Worm (Caenorhabditis elegans) whole organism, L1 larva: Measurements from ENCODE around the gene E01G4.5.
A peak's percentile ranks its signal among the peaks of the same experiment; 100 is the strongest.

Source experiments
- C04F5.9 ChIP-seq: sonication (generic microtip); optimal IDR thresholded peaks from 2 replicates; lab custom pipeline; 2016; ENCODE audit warnings: missing genetic modification characterization, missing compliant biosample characterization
- C16A3.4 ChIP-seq: fragments of 150-350 bp; optimal IDR thresholded peaks from 2 replicates; lab custom pipeline; 2014; ENCODE audit warnings: missing biosample characterization, missing genetic modification characterization
- C34B4.2 ChIP-seq: sonication (generic microtip); optimal IDR thresholded peaks from 2 replicates; lab custom pipeline; 2017; ENCODE audit warnings: mild to moderate bottlenecking, missing genetic modification characterization, missing compliant biosample characterization
- aly-2 ChIP-seq: fragments of 150-350 bp; optimal IDR thresholded peaks from 2 replicates; lab custom pipeline; 2014; ENCODE audit warnings: missing biosample characterization, missing genetic modification characterization
- ama-1 ChIP-seq: fragments of 150-350 bp; optimal IDR thresholded peaks from 2 replicates; lab custom pipeline; 2014
- blmp-1 ChIP-seq: fragments of 150-350 bp; optimal IDR thresholded peaks from 2 replicates; lab custom pipeline; 2014; ENCODE audit warnings: missing biosample characterization, missing genetic modification characterization
- ceh-82 ChIP-seq, 3 experiments: fragments of 150-350 bp in 1 of 3; sonication (generic microtip) in 2 of 3; optimal IDR thresholded peaks; 2 replicates each; lab custom pipeline; 2014 to 2017; ENCODE audit warnings: missing biosample characterization in 3 of 3, missing genetic modification characterization in 3 of 3
- ceh-88 ChIP-seq: fragments of 200-800 bp; sonication (Bioruptor generic); IDR thresholded peaks from 2 replicates; pipeline ENCODE4 v1.3.6; 2022; ENCODE audit warnings: missing genetic modification characterization, missing compliant biosample characterization
- ceh-90 ChIP-seq: sonication (generic microtip); optimal IDR thresholded peaks from 2 replicates; lab custom pipeline; 2016; ENCODE audit warnings: missing genetic modification characterization, missing compliant biosample characterization
- ces-1 ChIP-seq: fragments of 150-350 bp; optimal IDR thresholded peaks from 2 replicates; lab custom pipeline; 2014; ENCODE audit warnings: missing biosample characterization, missing genetic modification reagents, missing genetic modification characterization
- dpl-1 ChIP-seq, 3 experiments: fragments of 150-350 bp in 2 of 3; sonication (generic microtip) in 1 of 3; optimal IDR thresholded peaks; 2 replicates each; lab custom pipeline; 2014 to 2017; ENCODE audit warnings: missing biosample characterization in 3 of 3, missing genetic modification characterization in 3 of 3, missing genetic modification reagents in 3 of 3
- efl-1 ChIP-seq, 4 experiments: fragments of 150-350 bp; optimal IDR thresholded peaks in 3 of 4; peaks in 1 of 4; 1 replicate in 1 of 4; 2 replicates in 3 of 4; lab custom pipeline; 2014; ENCODE audit warnings: missing biosample characterization in 2 of 4, missing genetic modification characterization in 2 of 4, missing genetic modification reagents in 2 of 4
- egl-27 ChIP-seq, 2 experiments: fragments of 150-350 bp in 1 of 2; sonication (generic microtip); optimal IDR thresholded peaks; 3 replicates each; lab custom pipeline; 2017 to 2018; ENCODE audit warnings: missing biosample characterization in 2 of 2, missing genetic modification characterization in 2 of 2, missing genetic modification reagents in 2 of 2
- elt-2 ChIP-seq: sonication (generic microtip); optimal IDR thresholded peaks from 2 replicates; lab custom pipeline; 2016; ENCODE audit warnings: missing genetic modification characterization, mild to moderate bottlenecking, inconsistent platforms, missing compliant biosample characterization, missing genetic modification reagents
- elt-3 ChIP-seq, 6 experiments: fragments of 150-350 bp in 1 of 6; sonication (generic microtip); optimal IDR thresholded peaks; 2 replicates each; lab custom pipeline; 2017 to 2018; ENCODE audit warnings: missing biosample characterization in 6 of 6, missing genetic modification characterization in 6 of 6, inconsistent platforms in 1 of 6
- ets-5 ChIP-seq: fragments of 200-800 bp; sonication (Bioruptor generic); IDR thresholded peaks from 2 replicates; pipeline ENCODE4 v1.3.6; 2022; ENCODE audit warnings: missing genetic modification characterization, missing compliant biosample characterization
- fkh-8 ChIP-seq: sonication (generic microtip); optimal IDR thresholded peaks from 2 replicates; lab custom pipeline; 2016; ENCODE audit warnings: mild to moderate bottlenecking, missing genetic modification characterization, missing compliant biosample characterization
- fos-1 ChIP-seq: fragments of 150-350 bp; optimal IDR thresholded peaks from 2 replicates; lab custom pipeline; 2014; ENCODE audit warnings: missing biosample characterization, missing genetic modification characterization
- isw-1 ChIP-seq: fragments of 200-800 bp; sonication (Bioruptor generic); IDR thresholded peaks from 2 replicates; pipeline ENCODE4 v1.3.6; 2022; ENCODE audit warnings: missing genetic modification characterization, missing compliant biosample characterization
- jun-1 ChIP-seq: fragments of 150-350 bp; optimal IDR thresholded peaks from 2 replicates; lab custom pipeline; 2014; ENCODE audit warnings: missing biosample characterization, missing genetic modification reagents, missing genetic modification characterization
- lin-13 ChIP-seq: fragments of 150-350 bp; optimal IDR thresholded peaks from 2 replicates; lab custom pipeline; 2014; ENCODE audit warnings: missing biosample characterization, missing genetic modification reagents, missing genetic modification characterization
- lin-14 ChIP-seq: fragments of 200-800 bp; sonication (Bioruptor generic); optimal IDR thresholded peaks from 2 replicates; lab custom pipeline; 2018; ENCODE audit warnings: mild to moderate bottlenecking, missing genetic modification characterization, moderate library complexity, missing compliant biosample characterization
- lin-35 ChIP-seq, 2 experiments: fragments of 150-350 bp; optimal IDR thresholded peaks; 2 replicates each; lab custom pipeline; 2014; ENCODE audit warnings: missing biosample characterization in 2 of 2, missing genetic modification characterization in 2 of 2, missing genetic modification reagents in 2 of 2
- lin-39 ChIP-seq: fragments of 150-350 bp; optimal IDR thresholded peaks from 2 replicates; lab custom pipeline; 2014; ENCODE audit warnings: missing biosample characterization, missing genetic modification reagents, missing genetic modification characterization
- lir-3 ChIP-seq: sonication (generic microtip); optimal IDR thresholded peaks from 2 replicates; lab custom pipeline; 2016; ENCODE audit warnings: mild to moderate bottlenecking, missing genetic modification characterization, moderate library complexity, missing compliant biosample characterization; ENCODE audit not compliant: poor library complexity
- lsy-2 ChIP-seq, 2 experiments: fragments of 150-350 bp; optimal IDR thresholded peaks; 2 replicates each; lab custom pipeline; 2014; ENCODE audit warnings: missing biosample characterization in 2 of 2, missing genetic modification characterization in 2 of 2
- mdl-1 ChIP-seq, 2 experiments: fragments of 150-350 bp; optimal IDR thresholded peaks; 2 replicates each; lab custom pipeline; 2014 to 2017; ENCODE audit warnings: missing biosample characterization in 2 of 2, missing genetic modification characterization in 2 of 2, inconsistent platforms in 1 of 2
- nhr-11 ChIP-seq: fragments of 150-350 bp; optimal IDR thresholded peaks from 2 replicates; lab custom pipeline; 2014; ENCODE audit warnings: missing biosample characterization, missing genetic modification characterization
- nhr-12 ChIP-seq: sonication (generic microtip); optimal IDR thresholded peaks from 2 replicates; lab custom pipeline; 2017; ENCODE audit warnings: missing biosample characterization, missing genetic modification characterization
- nhr-28 ChIP-seq: fragments of 150-350 bp; optimal IDR thresholded peaks from 2 replicates; lab custom pipeline; 2014; ENCODE audit warnings: missing biosample characterization, missing genetic modification characterization
- nhr-47 ChIP-seq: sonication (generic microtip); optimal IDR thresholded peaks from 2 replicates; lab custom pipeline; 2016; ENCODE audit warnings: mild to moderate bottlenecking, missing genetic modification characterization, moderate library complexity, missing compliant biosample characterization
- nhr-71 ChIP-seq: sonication (generic microtip); optimal IDR thresholded peaks from 2 replicates; lab custom pipeline; 2016; ENCODE audit warnings: mild to moderate bottlenecking, missing genetic modification characterization, moderate library complexity, missing compliant biosample characterization
- nhr-77 ChIP-seq: fragments of 150-350 bp; optimal IDR thresholded peaks from 2 replicates; lab custom pipeline; 2014; ENCODE audit warnings: missing biosample characterization, missing genetic modification characterization
- nhr-84 ChIP-seq: sonication (generic microtip); optimal IDR thresholded peaks from 2 replicates; lab custom pipeline; 2017; ENCODE audit warnings: missing biosample characterization, missing genetic modification characterization
- nhr-85 ChIP-seq: sonication (generic microtip); peaks from one replicate; lab custom pipeline; 2016; ENCODE audit warnings: missing genetic modification characterization, inconsistent platforms, missing compliant biosample characterization
- pqm-1 ChIP-seq: sonication (generic microtip); optimal IDR thresholded peaks from 3 replicates; lab custom pipeline; 2017; ENCODE audit warnings: missing biosample characterization, missing genetic modification characterization
- snpc-4 ChIP-seq: fragments of 150-350 bp; optimal IDR thresholded peaks from 2 replicates; lab custom pipeline; 2014; ENCODE audit warnings: missing biosample characterization, missing genetic modification characterization
- snu-23 ChIP-seq: sonication (generic microtip); optimal IDR thresholded peaks from 2 replicates; lab custom pipeline; 2016; ENCODE audit warnings: missing genetic modification characterization, missing compliant biosample characterization
- sox-4 ChIP-seq: sonication (generic microtip); optimal IDR thresholded peaks from 2 replicates; lab custom pipeline; 2016; ENCODE audit warnings: missing genetic modification characterization, missing compliant biosample characterization
- sptf-1 ChIP-seq: fragments of 150-350 bp; optimal IDR thresholded peaks from 2 replicates; lab custom pipeline; 2014; ENCODE audit warnings: missing biosample characterization, missing genetic modification characterization
- sup-37 ChIP-seq: fragments of 200-800 bp; sonication (Bioruptor generic); optimal IDR thresholded peaks from 2 replicates; lab custom pipeline; 2018; ENCODE audit warnings: mild to moderate bottlenecking, missing genetic modification characterization, missing compliant biosample characterization
- tlp-1 ChIP-seq: fragments of 150-350 bp; optimal IDR thresholded peaks from 2 replicates; lab custom pipeline; 2014; ENCODE audit warnings: missing biosample characterization, missing genetic modification characterization
- unc-130 ChIP-seq: fragments of 150-350 bp; optimal IDR thresholded peaks from 2 replicates; lab custom pipeline; 2017; ENCODE audit warnings: missing biosample characterization, missing genetic modification characterization, inconsistent platforms
- unc-30 ChIP-seq: sonication (generic microtip); optimal IDR thresholded peaks from 2 replicates; lab custom pipeline; 2017; ENCODE audit warnings: missing biosample characterization, missing genetic modification characterization
- unc-86 ChIP-seq: sonication (generic microtip); optimal IDR thresholded peaks from 2 replicates; lab custom pipeline; 2016; ENCODE audit warnings: missing genetic modification characterization, missing compliant biosample characterization
- zag-1 ChIP-seq: fragments of 150-350 bp; optimal IDR thresholded peaks from 2 replicates; lab custom pipeline; 2014; ENCODE audit warnings: missing biosample characterization, missing genetic modification characterization
- ztf-11 ChIP-seq, 2 experiments: sonication (generic microtip); optimal IDR thresholded peaks; 2 replicates each; lab custom pipeline; 2016 to 2017; ENCODE audit warnings: missing genetic modification characterization in 2 of 2, missing biosample characterization in 1 of 2, missing compliant biosample characterization in 1 of 2
- ztf-4 ChIP-seq: fragments of 150-350 bp; optimal IDR thresholded peaks from 2 replicates; lab custom pipeline; 2014; ENCODE audit warnings: missing biosample characterization, missing genetic modification characterization

The E01G4.5 gene

DNA sequence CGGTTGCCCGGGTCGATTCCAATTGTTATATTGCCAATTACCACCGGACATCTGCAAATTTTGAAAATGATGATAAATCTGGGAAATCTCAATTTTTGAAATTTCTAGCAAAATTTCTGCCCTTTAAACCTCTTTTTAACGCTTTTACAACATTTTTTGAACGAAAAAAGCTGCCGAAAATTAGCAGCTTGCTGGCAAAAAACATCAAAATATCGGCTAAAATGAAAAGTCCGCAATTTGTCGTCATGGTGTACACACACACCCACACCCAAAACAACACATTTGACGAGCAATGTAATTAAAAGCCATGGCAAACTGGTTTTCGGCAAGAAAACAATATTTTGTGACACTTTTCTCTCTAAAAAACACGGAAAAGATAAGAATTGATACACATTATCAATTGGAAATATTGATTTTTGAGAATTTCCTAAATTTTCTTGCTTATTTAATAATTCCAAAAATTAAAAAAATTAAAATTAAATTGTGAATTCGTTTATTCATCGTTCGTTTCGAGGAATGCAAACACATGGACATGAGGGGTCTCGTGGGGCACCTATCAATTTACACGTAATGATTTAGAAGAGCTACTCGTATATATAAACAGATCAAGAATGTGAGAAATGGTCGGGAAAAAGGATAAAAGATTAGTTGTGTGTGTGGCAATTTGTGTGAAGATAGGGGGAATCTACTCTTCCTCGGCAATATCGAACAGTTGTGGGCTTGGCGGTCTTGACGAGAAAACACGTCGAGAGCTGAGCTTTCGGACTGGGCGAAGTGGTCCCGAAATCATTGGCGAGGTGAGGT lies 11.4 kb upstream of the E01G4.5 start, which contains the start of gene pqn-27 (continued):
- TF ChIP-seq nhr-71 (tag; lab: Kevin White, UChicago) (peak; percentile 81), snpc-4 (tag; lab: Kevin White, UChicago) (peak; percentile 23), elt-2 (tag; lab: Kevin White, UChicago) (peak; percentile 56), C34B4.2 (no peak), ces-1 (GFP tag; lab: Kevin White, UChicago) (no peak), ceh-88 (GFP tag; lab: Robert Waterston, UW) (no peak), ztf-11 (tag; optimal IDR thresholded peaks at IDR 0.05; lab: Kevin White, UChicago) (no peak), fos-1 (tag; lab: Kevin White, UChicago) (peak; percentile 47), nhr-12 (peak; percentile 10), lin-35 (GFP tag; optimal IDR thresholded peaks at IDR 0.05; lab: Kevin White, UChicago) (peak; percentile 39 to 70), unc-130 (tag; lab: Kevin White, UChicago) (peak; percentile 33), isw-1 (GFP tag; lab: Robert Waterston, UW) (0 out of 2 replicates have a peak, but pooled peaks have one; percentile 4), aly-2 (peak; percentile 10), ama-1 (peak; percentile 96), ztf-4 (tag; lab: Kevin White, UChicago) (peak; percentile 93), lin-13 (GFP tag; lab: Kevin White, UChicago) (peak; percentile 44)

DNA sequence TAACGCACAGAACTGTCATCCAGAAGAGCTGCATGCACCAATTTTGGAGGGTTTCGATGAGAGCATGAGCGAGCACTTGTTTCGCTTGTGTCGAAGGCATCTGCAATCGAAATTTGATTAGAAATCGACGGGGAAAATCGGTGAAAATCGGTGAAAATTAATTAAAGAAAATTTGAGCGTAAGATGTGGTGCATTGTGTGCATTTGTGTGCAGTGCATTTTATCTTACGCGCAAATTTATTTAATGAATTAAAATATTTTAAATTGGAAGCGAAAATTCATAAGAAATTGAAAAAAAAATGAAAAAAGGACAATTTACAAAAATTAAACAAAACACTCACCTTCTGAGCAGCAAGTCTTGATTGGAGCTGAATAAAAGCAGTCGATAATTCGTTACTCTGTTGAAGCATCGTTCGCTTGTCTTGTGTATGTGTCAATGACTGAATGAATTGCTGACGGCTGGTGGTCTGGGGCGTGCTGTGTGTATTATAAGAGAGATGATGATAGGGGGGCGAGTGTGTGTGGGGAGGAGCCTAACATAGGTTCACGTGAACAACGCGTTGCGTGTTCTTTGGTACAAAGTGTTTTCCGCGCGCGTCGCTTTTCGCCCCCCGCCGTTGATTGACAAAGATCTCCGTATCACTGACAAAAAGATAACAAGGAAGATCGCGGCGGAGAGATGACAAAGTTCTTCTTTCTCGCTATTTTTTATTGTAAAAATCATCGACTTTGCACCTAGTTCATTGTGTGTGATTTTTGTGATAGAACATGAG lies 10.4 kb upstream of the E01G4.5 start:
- TF ChIP-seq mdl-1 (tag; optimal IDR thresholded peaks at IDR 0.05; lab: Kevin White, UChicago) (peak in 1 of 2 experiments; percentile 92), snu-23 (GFP tag; lab: Kevin White, UChicago) (peak; percentile 89), sptf-1 (tag; lab: Kevin White, UChicago) (no peak), nhr-28 (tag; lab: Kevin White, UChicago) (no peak), tlp-1 (tag; lab: Kevin White, UChicago) (no peak), sox-4 (tag; lab: Kevin White, UChicago) (peak; percentile 40), ets-5 (GFP tag; lab: Robert Waterston, UW) (no peak), unc-30 (tag; lab: Kevin White, UChicago) (no peak), lin-39 (tag; lab: Kevin White, UChicago) (no peak), unc-86 (tag; lab: Kevin White, UChicago) (no peak), lsy-2 (tag; optimal IDR thresholded peaks at IDR 0.05; lab: Kevin White, UChicago) (peak; percentile 47 to 67), nhr-84 (tag; lab: Kevin White, UChicago) (no peak), dpl-1 (GFP tag; optimal IDR thresholded peaks at IDR 0.05; lab: Kevin White, UChicago) (peak; percentile 10 to 45 (median 30)), lin-14 (GFP tag; lab: Kevin White, UChicago) (peak; percentile 95), lir-3 (tag; lab: Kevin White, UChicago) (no peak), nhr-77 (tag; lab: Kevin White, UChicago) (no peak), nhr-85 (tag; lab: Kevin White, UChicago) (peak; percentile 95), pqm-1 (tag; lab: Kevin White, UChicago) (peak; percentile 51), blmp-1 (tag; lab: Kevin White, UChicago) (peak; percentile 75), fkh-8 (tag; lab: Kevin White, UChicago) (peak; percentile 30), sup-37 (GFP tag; lab: Kevin White, UChicago) (peak; percentile 38), ceh-82 (tag; optimal IDR thresholded peaks at IDR 0.05; lab: Kevin White, UChicago) (peak in 2 of 3 experiments; percentile 24 to 38), jun-1 (peak; percentile 62), lin-13 (GFP tag; lab: Kevin White, UChicago) (peak; percentile 29), zag-1 (tag; lab: Kevin White, UChicago) (no peak), nhr-11 (tag; lab: Kevin White, UChicago) (peak; percentile 24), C04F5.9 (tag; lab: Kevin White, UChicago) (peak; percentile 13), ama-1 (peak; percentile 87), C16A3.4 (tag; lab: Kevin White, UChicago) (peak; percentile 57), ceh-90 (tag; lab: Kevin White, UChicago) (no peak), egl-27 (tag; optimal IDR thresholded peaks at IDR 0.05; lab: Kevin White, UChicago) (peak in 1 of 2 experiments; percentile 18), nhr-47 (tag; lab: Kevin White, UChicago) (peak; percentile 71), elt-3 (tag; optimal IDR thresholded peaks at IDR 0.05; lab: Kevin White, UChicago) (peak; percentile 24 to 79 (median 56)), C34B4.2 (no peak), efl-1 (optimal IDR thresholded peaks at IDR 0.05; lab: Kevin White, UChicago) (peak; percentile 9 to 37), efl-1 (GFP tag; optimal IDR thresholded peaks at IDR 0.05 in 1 of 2; lab: Kevin White, UChicago) (peak; percentile 3 to 87)
